Fruit fly (Drosophila melanogaster): ENCODE measurements around the gene RpL3.

Gene RpL3

dm6 chr3R:11219883-11220282, 1.8 kb upstream of the RpL3 start, which contains the start of gene CG6689 (continued):
- TF ChIP-seq CG6854 (GFP tag; optimal IDR thresholded peaks at IDR 0.05) = no peak
- no peak for TF ChIP-seq CG5953 (GFP tag; IDR thresholded peaks at IDR 0.05)
- TF ChIP-seq CG12155 (GFP tag; optimal IDR thresholded peaks at IDR 0.05) = no peak
- TF ChIP-seq CG4730 (GFP tag; IDR thresholded peaks at IDR 0.05) = no peak
- no peak for TF ChIP-seq Dad (GFP tag; optimal IDR thresholded peaks at IDR 0.05)
- no peak for TF ChIP-seq CG17802 (tag; optimal IDR thresholded peaks at IDR 0.05)
- no peak for TF ChIP-seq CG30431 (GFP tag; optimal IDR thresholded peaks at IDR 0.05)
- TF ChIP-seq CG18262 (tag; optimal IDR thresholded peaks at IDR 0.05) = no peak
- TF ChIP-seq CG15696 (tag; optimal IDR thresholded peaks at IDR 0.05) = no peak
- no peak for TF ChIP-seq hb (GFP tag; IDR thresholded peaks at IDR 0.05; ENCODE audit: partially characterized antibody)
- no peak for TF ChIP-seq br (optimal IDR thresholded peaks at IDR 0.05)
- TF ChIP-seq CG13296 (GFP tag; optimal IDR thresholded peaks at IDR 0.05) = peak; percentile 15
- TF ChIP-seq ssp (GFP tag; IDR thresholded peaks at IDR 0.05) = peak; percentile 79
- no peak for TF ChIP-seq chn (GFP tag; optimal IDR thresholded peaks at IDR 0.05)
- no peak for TF ChIP-seq CG1233 (GFP tag; optimal IDR thresholded peaks at IDR 0.05)
- no peak for TF ChIP-seq kah (GFP tag; optimal IDR thresholded peaks at IDR 0.05)
- TF ChIP-seq lola (GFP tag; optimal IDR thresholded peaks at IDR 0.05) = no peak
- TF ChIP-seq pfk (GFP tag; optimal IDR thresholded peaks at IDR 0.05) = no peak
- peak; percentile 51 for TF ChIP-seq CG1603 (tag; optimal IDR thresholded peaks at IDR 0.05)
- TF ChIP-seq CG13424 (tag; optimal IDR thresholded peaks at IDR 0.05) = peak; percentile 22
- TF ChIP-seq CG3065 (GFP tag; optimal IDR thresholded peaks at IDR 0.05) = no peak
- no peak for TF ChIP-seq ems (GFP tag; optimal IDR thresholded peaks at IDR 0.05)
- TF ChIP-seq Mes4 (GFP tag; optimal IDR thresholded peaks at IDR 0.05) = no peak
- no peak for TF ChIP-seq CG14050 (GFP tag; IDR thresholded peaks at IDR 0.05)
- no peak for TF ChIP-seq CG7928 (GFP tag; optimal IDR thresholded peaks at IDR 0.05)
- no peak for TF ChIP-seq pnt (GFP tag; optimal IDR thresholded peaks at IDR 0.05)
- TF ChIP-seq CG31224 (GFP tag; IDR thresholded peaks at IDR 0.05) = no peak
- TF ChIP-seq CG7372 (GFP tag; IDR thresholded peaks at IDR 0.05) = no peak
- TF ChIP-seq CG2712 (tag; optimal IDR thresholded peaks at IDR 0.05) = peak; percentile 5
- TF ChIP-seq Hr39 (optimal IDR thresholded peaks at IDR 0.05) = no peak
- no peak for TF ChIP-seq CG4820 (GFP tag; optimal IDR thresholded peaks at IDR 0.05)
- peak; percentile 66 for TF ChIP-seq gfzf (GFP tag; optimal IDR thresholded peaks at IDR 0.05)
- no peak for TF ChIP-seq CG5180 (GFP tag; optimal IDR thresholded peaks at IDR 0.05)
- TF ChIP-seq CG17328 (GFP tag; IDR thresholded peaks at IDR 0.05) = no peak
- no peak for TF ChIP-seq bigmax (GFP tag; optimal IDR thresholded peaks at IDR 0.05)
- no peak for TF ChIP-seq CG2875 (GFP tag; optimal IDR thresholded peaks at IDR 0.05)
- no peak for TF ChIP-seq cad (GFP tag; optimal IDR thresholded peaks at IDR 0.05)
- TF ChIP-seq inv (GFP tag; IDR thresholded peaks at IDR 0.05; ENCODE audit: partially characterized antibody) = 0 out of 2 replicates have a peak, but pooled peaks have one; percentile 28
- no peak for TF ChIP-seq Dref (GFP tag; IDR thresholded peaks at IDR 0.05)
- TF ChIP-seq Ravus (GFP tag; IDR thresholded peaks at IDR 0.05) = no peak
- no peak for TF ChIP-seq CG14860 (GFP tag; IDR thresholded peaks at IDR 0.05; ENCODE audit: partially characterized antibody)
- TF ChIP-seq Hsf (GFP tag; optimal IDR thresholded peaks at IDR 0.05) = no peak
- no peak for TF ChIP-seq ham (GFP tag; IDR thresholded peaks at IDR 0.05)
- TF ChIP-seq Sry-δ (GFP tag; optimal IDR thresholded peaks at IDR 0.05) = peak; percentile 31
- peak; percentile 23 for TF ChIP-seq jumu (GFP tag; optimal IDR thresholded peaks at IDR 0.05)
- no peak for TF ChIP-seq H15 (GFP tag; IDR thresholded peaks at IDR 0.05)
- no peak for TF ChIP-seq CG4404 (GFP tag; IDR thresholded peaks at IDR 0.05)
- no peak for TF ChIP-seq CG11456 (GFP tag; IDR thresholded peaks at IDR 0.05)
- no peak for TF ChIP-seq maf-S (GFP tag; optimal IDR thresholded peaks at IDR 0.05)
- TF ChIP-seq grn (GFP tag; optimal IDR thresholded peaks at IDR 0.05) = no peak
- no peak for TF ChIP-seq Kr (GFP tag; optimal IDR thresholded peaks at IDR 0.05)
- no peak for TF ChIP-seq CG6813 (GFP tag; optimal IDR thresholded peaks at IDR 0.05)
- no peak for TF ChIP-seq CG9609 (GFP tag; optimal IDR thresholded peaks at IDR 0.05)
